Fruit fly (Drosophila melanogaster) whole organism, pupa: ENCODE results near the gene CG16888.

Experiments used
- CG10348 ChIP-seq: fragments of 200-800 bp; sonication (Bioruptor generic); IDR thresholded peaks from 2 replicates; pipeline ENCODE4 v1.3.6; 2022; ENCODE audit warnings: missing biosample characterization, missing genetic modification characterization
- CG12605 ChIP-seq: fragments of 200-800 bp; sonication (Bioruptor generic); IDR thresholded peaks from 2 replicates; pipeline ENCODE4 v1.3.6; 2022; ENCODE audit warnings: missing biosample characterization, missing genetic modification characterization
- CG13204 ChIP-seq: fragments of 200-800 bp; sonication (Bioruptor generic); optimal IDR thresholded peaks from 2 replicates; lab custom pipeline; 2018; ENCODE audit warnings: missing biosample characterization, mild to moderate bottlenecking, missing genetic modification characterization, moderate library complexity
- CG14655 ChIP-seq: fragments of 200-800 bp; sonication (Bioruptor generic); optimal IDR thresholded peaks from 3 replicates; lab custom pipeline; 2017; ENCODE audit warnings: mild to moderate bottlenecking, missing biosample characterization, missing genetic modification reagents, missing genetic modification characterization
- CG15710 ChIP-seq: fragments of 200-800 bp; sonication (Bioruptor generic); optimal IDR thresholded peaks from 2 replicates; lab custom pipeline; 2018; ENCODE audit warnings: missing biosample characterization, mild to moderate bottlenecking, missing genetic modification characterization, moderate library complexity
- CG17806 ChIP-seq: fragments of 200-800 bp; sonication (Bioruptor generic); optimal IDR thresholded peaks from 2 replicates; lab custom pipeline; 2018; ENCODE audit warnings: missing biosample characterization, mild to moderate bottlenecking, missing genetic modification characterization, moderate library complexity
- CG32121 ChIP-seq: fragments of 200-800 bp; sonication (Bioruptor generic); IDR thresholded peaks from 2 replicates; pipeline ENCODE4 v1.3.6; 2022; ENCODE audit warnings: missing biosample characterization, missing genetic modification characterization
- CG34367 ChIP-seq: fragments of 200-800 bp; sonication (Bioruptor generic); optimal IDR thresholded peaks from 2 replicates; lab custom pipeline; 2018; ENCODE audit warnings: missing biosample characterization, mild to moderate bottlenecking, missing genetic modification characterization
- CG4496 ChIP-seq: fragments of 200-800 bp; sonication (Bioruptor generic); IDR thresholded peaks from 3 replicates; pipeline ENCODE4 v1.3.6; 2022; ENCODE audit warnings: missing biosample characterization, missing genetic modification characterization
- CG8159 ChIP-seq: fragments of 200-800 bp; sonication (Bioruptor generic); optimal IDR thresholded peaks from 3 replicates; lab custom pipeline; 2018; ENCODE audit warnings: missing biosample characterization, mild to moderate bottlenecking, missing genetic modification characterization, moderate library complexity
- CG8301 ChIP-seq: fragments of 200-800 bp; sonication (Bioruptor generic); optimal IDR thresholded peaks from 2 replicates; lab custom pipeline; 2018; ENCODE audit warnings: missing biosample characterization, mild to moderate bottlenecking, missing genetic modification characterization
- CG9948 ChIP-seq: fragments of 200-800 bp; sonication (Bioruptor generic); optimal IDR thresholded peaks from 2 replicates; lab custom pipeline; 2018; ENCODE audit warnings: missing biosample characterization, mild to moderate bottlenecking, missing genetic modification characterization, moderate library complexity
- D1 ChIP-seq: fragments of 200-800 bp; sonication (Bioruptor generic); optimal IDR thresholded peaks from 2 replicates; lab custom pipeline; 2018; ENCODE audit warnings: missing biosample characterization, mild to moderate bottlenecking, missing genetic modification characterization, moderate library complexity
- EcR ChIP-seq: fragments of 200-800 bp; sonication (Bioruptor generic); optimal IDR thresholded peaks from 3 replicates; lab custom pipeline; 2019; ENCODE audit warnings: missing biosample characterization, missing genetic modification characterization, mild to moderate bottlenecking, moderate library complexity, missing genetic modification reagents
- Ets98B ChIP-seq: fragments of 200-800 bp; sonication (Bioruptor generic); IDR thresholded peaks from 2 replicates; pipeline ENCODE4 v1.3.6; 2022; ENCODE audit warnings: missing biosample characterization, missing genetic modification characterization
- Pif1A ChIP-seq: fragments of 200-800 bp; sonication (Bioruptor generic); optimal IDR thresholded peaks from 3 replicates; lab custom pipeline; 2016; ENCODE audit warnings: missing biosample characterization, missing genetic modification characterization
- Pif1B ChIP-seq: fragments of 200-800 bp; sonication (Bioruptor generic); optimal IDR thresholded peaks from 3 replicates; lab custom pipeline; 2016; ENCODE audit warnings: missing biosample characterization, missing genetic modification characterization
- Snoo ChIP-seq: fragments of 200-800 bp; sonication (Bioruptor generic); optimal IDR thresholded peaks from 3 replicates; lab custom pipeline; 2017; ENCODE audit warnings: missing biosample characterization, mild to moderate bottlenecking, missing genetic modification characterization, inconsistent platforms
- fd96Ca ChIP-seq: fragments of 200-800 bp; sonication (Bioruptor generic); IDR thresholded peaks from 3 replicates; pipeline ENCODE4 v1.3.6; 2022; ENCODE audit warnings: missing biosample characterization, missing genetic modification characterization
- gl ChIP-seq: fragments of 200-800 bp; sonication (Bioruptor generic); optimal IDR thresholded peaks from 2 replicates; lab custom pipeline; 2018; ENCODE audit warnings: missing biosample characterization, mild to moderate bottlenecking, missing genetic modification characterization
- rn ChIP-seq: fragments of 200-800 bp; sonication (Bioruptor generic); IDR thresholded peaks from 2 replicates; pipeline ENCODE4 v1.3.6; 2022; ENCODE audit warnings: missing biosample characterization, missing genetic modification characterization

Gene CG16888

DNA sequence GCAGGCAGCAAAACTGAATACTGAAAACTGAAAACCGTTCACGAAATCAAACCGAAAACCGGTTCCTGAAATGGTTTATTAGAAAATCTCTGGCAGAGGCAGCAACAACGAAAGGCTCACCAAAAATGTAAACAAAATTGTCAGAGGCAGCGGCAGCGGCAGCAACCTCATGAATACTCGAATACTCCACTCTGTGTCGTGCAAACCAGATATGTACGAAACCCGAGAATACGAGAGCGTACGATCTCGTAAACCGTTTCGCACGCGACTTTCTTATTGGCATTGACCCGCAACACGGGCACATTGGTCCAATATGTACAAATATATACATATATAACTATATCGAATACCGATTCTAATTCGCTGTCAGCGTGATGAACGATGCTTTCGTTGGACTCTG, 24.5 kb upstream of the CG16888 start:
- no peak for TF ChIP-seq CG12605
- TF ChIP-seq rn (GFP tag; lab: Robert Waterston, UW) = no peak
- no peak for TF ChIP-seq CG17806
- no peak for TF ChIP-seq D1 (tag; lab: Kevin White, UChicago)
- TF ChIP-seq CG10348 = no peak
- TF ChIP-seq CG32121 (GFP tag; lab: Robert Waterston, UW) = no peak
- no peak for TF ChIP-seq Snoo (tag; lab: Kevin White, UChicago)
- TF ChIP-seq CG4496 (GFP tag; lab: Robert Waterston, UW) = no peak
- TF ChIP-seq CG9948 = no peak
- TF ChIP-seq CG34367 = no peak
- TF ChIP-seq gl (tag; lab: Kevin White, UChicago) = no peak
- TF ChIP-seq CG8159 (tag; lab: Kevin White, UChicago) = no peak
- TF ChIP-seq CG13204 (GFP tag; lab: Kevin White, UChicago) = no peak
- no peak for TF ChIP-seq EcR (GFP tag; lab: Kevin White, UChicago)
- TF ChIP-seq Ets98B (GFP tag; lab: Robert Waterston, UW) = no peak
- TF ChIP-seq Pif1A (GFP tag; lab: Kevin White, UChicago) = no peak

DNA sequence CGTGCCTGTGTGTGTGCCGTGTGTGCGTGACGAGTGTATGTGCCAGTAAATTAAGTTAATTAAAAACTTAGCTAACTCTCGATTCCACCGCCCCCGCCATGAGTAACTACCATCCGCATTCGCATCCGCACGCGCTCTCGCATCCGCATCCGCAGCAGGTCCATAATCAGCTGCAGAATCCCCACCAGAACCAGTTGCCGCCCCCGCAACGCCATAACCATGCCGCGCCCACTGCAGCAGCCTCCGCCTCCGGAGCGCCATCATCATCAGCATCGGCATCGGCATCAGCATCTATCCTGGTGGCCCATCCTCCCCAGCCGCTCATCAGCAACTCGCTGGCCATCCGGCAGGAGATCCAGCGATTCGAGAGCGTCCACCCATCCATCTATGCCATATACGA, 22.9 kb upstream of the CG16888 start:
- TF ChIP-seq CG8301 (tag; lab: Kevin White, UChicago) (no peak), Pif1B (GFP tag; lab: Kevin White, UChicago) (no peak), Snoo (tag; lab: Kevin White, UChicago) (no peak), CG15710 (tag; lab: Kevin White, UChicago) (no peak), D1 (tag; lab: Kevin White, UChicago) (no peak), CG17806 (no peak), fd96Ca (no peak), CG12605 (no peak), CG14655 (no peak), EcR (GFP tag; lab: Kevin White, UChicago) (no peak), CG13204 (GFP tag; lab: Kevin White, UChicago) (no peak), CG9948 (no peak), CG4496 (GFP tag; lab: Robert Waterston, UW) (no peak), CG34367 (no peak), Ets98B (GFP tag; lab: Robert Waterston, UW) (no peak), CG8159 (tag; lab: Kevin White, UChicago) (no peak), CG32121 (GFP tag; lab: Robert Waterston, UW) (no peak)

DNA sequence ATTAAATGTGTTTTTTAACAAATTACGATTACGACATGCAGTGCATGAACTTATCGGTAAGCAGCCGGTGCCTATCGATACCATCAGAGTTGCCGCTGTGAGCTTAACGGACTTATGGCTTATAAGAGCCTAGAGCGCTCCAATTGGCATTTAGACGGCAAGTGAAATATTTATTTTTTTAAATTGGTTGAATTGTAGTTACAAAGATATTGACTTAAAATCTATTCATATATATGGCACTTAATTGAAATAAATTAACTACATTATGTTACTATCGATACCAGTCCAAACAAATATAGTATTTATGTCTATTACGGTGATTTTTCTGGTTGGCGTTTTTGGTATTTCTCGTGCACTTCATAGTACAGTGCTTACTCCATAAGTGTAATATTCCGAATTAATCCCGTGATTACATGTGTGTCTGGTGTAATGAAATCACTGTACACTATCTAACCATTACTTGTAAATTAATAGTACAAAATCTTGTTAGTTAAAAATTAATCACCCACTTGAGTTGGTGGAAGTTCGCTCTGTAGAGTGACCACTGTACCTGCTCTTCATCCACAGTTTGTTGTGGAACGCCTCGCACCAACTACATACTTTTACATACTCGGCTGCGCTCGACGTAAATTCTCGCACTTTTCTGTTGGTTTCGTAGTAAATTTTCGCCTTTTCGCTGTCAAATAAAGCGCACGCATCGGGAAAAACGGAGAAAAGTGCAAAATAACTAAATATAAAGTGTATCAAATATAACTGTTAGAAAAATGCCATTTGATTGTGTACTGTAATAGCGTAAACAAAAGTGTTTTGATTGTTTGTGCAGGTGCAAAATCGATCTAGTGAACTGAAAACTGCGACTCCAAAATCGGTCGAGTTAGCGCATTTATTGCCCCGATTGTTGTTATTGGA, 22.2 kb upstream of the CG16888 start, which contains the start of the genes mRpS23 and CenG1A:
TSS of gene mRpS23 (minus strand) at position 71 of the 909 bp plus-strand sequence.
TSS of gene CenG1A (plus strand) at position 563 of the 909 bp plus-strand sequence.
- peak; percentile 100 for TF ChIP-seq CG14655
- TF ChIP-seq CG15710 (tag; lab: Kevin White, UChicago) = peak; percentile 100
- peak; percentile 100 for TF ChIP-seq gl (tag; lab: Kevin White, UChicago)
- TF ChIP-seq EcR (GFP tag; lab: Kevin White, UChicago) = peak; percentile 67
- TF ChIP-seq Snoo (tag; lab: Kevin White, UChicago) = peak; percentile 100
- no peak for TF ChIP-seq D1 (tag; lab: Kevin White, UChicago)
- TF ChIP-seq CG4496 (GFP tag; lab: Robert Waterston, UW) = peak; percentile 100
- peak; percentile 100 for TF ChIP-seq rn (GFP tag; lab: Robert Waterston, UW)
- TF ChIP-seq Pif1B (GFP tag; lab: Kevin White, UChicago) = peak; percentile 100
- no peak for TF ChIP-seq CG13204 (GFP tag; lab: Kevin White, UChicago)
- TF ChIP-seq Pif1A (GFP tag; lab: Kevin White, UChicago) = peak; percentile 100
- peak; percentile 100 for TF ChIP-seq Ets98B (GFP tag; lab: Robert Waterston, UW)
- TF ChIP-seq CG17806 = peak; percentile 100
- TF ChIP-seq CG9948 = peak; percentile 100
- TF ChIP-seq CG32121 (GFP tag; lab: Robert Waterston, UW) = peak; percentile 100
- peak; percentile 100 for TF ChIP-seq fd96Ca
- TF ChIP-seq CG8159 (tag; lab: Kevin White, UChicago) = peak; percentile 100
- peak; percentile 100 for TF ChIP-seq CG12605
- peak; percentile 100 for TF ChIP-seq CG8301 (tag; lab: Kevin White, UChicago)
- TF ChIP-seq CG10348 = peak; percentile 99
- TF ChIP-seq CG34367 = peak; percentile 100

DNA sequence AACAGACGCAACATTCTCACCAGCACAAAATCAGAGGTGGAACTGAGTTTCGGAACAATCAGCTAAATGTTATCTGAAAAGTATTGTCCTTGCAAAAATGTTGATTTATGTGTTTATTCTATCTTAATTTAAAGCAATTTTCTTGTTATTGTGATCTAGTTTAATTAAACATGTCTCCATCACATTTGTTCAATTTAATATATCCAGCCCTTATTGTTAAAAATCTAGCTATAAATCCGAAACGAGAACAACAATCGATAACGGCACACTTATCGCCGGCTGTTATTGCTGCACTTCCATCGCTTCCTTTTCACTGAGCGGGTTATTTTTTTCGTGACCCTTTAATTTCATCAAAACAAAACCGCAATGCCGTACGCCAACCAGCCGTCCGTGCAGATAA, 20.0 kb upstream of the CG16888 start, which contains the start of the genes GatC, PolG2 and Polr2C:
TSS of gene GatC (minus strand) at position 48 of the 400 bp plus-strand sequence.
TSS of gene PolG2 (minus strand) at position 48 of the 400 bp plus-strand sequence.
TSS of gene Polr2C (plus strand) at position 280 of the 400 bp plus-strand sequence.
- TF ChIP-seq CG9948 (no peak), CG14655 (no peak), CG15710 (tag; lab: Kevin White, UChicago) (peak; percentile 2)

DNA sequence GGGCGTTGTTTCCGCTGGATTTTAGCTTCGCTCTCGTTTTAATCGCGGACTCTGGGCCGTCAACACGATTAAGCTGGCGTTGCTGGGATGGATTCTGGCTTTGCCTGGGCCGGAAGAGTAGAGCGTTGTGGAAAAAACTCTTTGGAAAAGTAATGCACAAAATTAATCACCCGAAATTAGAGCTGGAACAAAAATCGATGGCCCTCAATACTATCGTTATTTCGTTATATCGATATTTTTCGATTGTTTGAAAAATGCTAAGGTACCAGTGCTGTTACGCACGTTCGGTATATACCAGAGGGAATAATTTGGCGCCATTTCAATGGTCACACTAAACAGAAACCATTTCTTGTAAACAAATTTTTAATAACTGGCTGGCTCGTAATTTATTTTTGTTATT, 16.5 kb upstream of the CG16888 start, which contains the start of the genes Arpc1 and Orc5:
TSS of gene Arpc1 (minus strand) at position 202 of the 400 bp plus-strand sequence.
TSS of gene Orc5 (plus strand) at position 298 of the 400 bp plus-strand sequence.
- TF ChIP-seq CG15710 (tag; lab: Kevin White, UChicago) (no peak), CG14655 (no peak), CG17806 (no peak), Pif1A (GFP tag; lab: Kevin White, UChicago) (no peak), CG8159 (tag; lab: Kevin White, UChicago) (no peak), gl (tag; lab: Kevin White, UChicago) (no peak), CG13204 (GFP tag; lab: Kevin White, UChicago) (no peak), EcR (GFP tag; lab: Kevin White, UChicago) (no peak), CG8301 (tag; lab: Kevin White, UChicago) (no peak), rn (GFP tag; lab: Robert Waterston, UW) (no peak), CG9948 (no peak), fd96Ca (no peak), CG10348 (no peak), CG4496 (GFP tag; lab: Robert Waterston, UW) (no peak), D1 (tag; lab: Kevin White, UChicago) (no peak), CG34367 (no peak), Ets98B (GFP tag; lab: Robert Waterston, UW) (no peak), Pif1B (GFP tag; lab: Kevin White, UChicago) (no peak), Snoo (tag; lab: Kevin White, UChicago) (no peak)
